Fruit fly (Drosophila melanogaster) whole organism, pupa: ENCODE measurements around the gene CG15533.

Experiments
- CG8301 ChIP-seq: fragments of 200-800 bp; sonication (Bioruptor generic); optimal IDR thresholded peaks from 2 replicates; lab custom pipeline; 2018; ENCODE audit warnings: missing biosample characterization, mild to moderate bottlenecking, missing genetic modification characterization
- D1 ChIP-seq: fragments of 200-800 bp; sonication (Bioruptor generic); optimal IDR thresholded peaks from 2 replicates; lab custom pipeline; 2018; ENCODE audit warnings: missing biosample characterization, mild to moderate bottlenecking, missing genetic modification characterization, moderate library complexity
- Ets98B ChIP-seq: fragments of 200-800 bp; sonication (Bioruptor generic); IDR thresholded peaks from 2 replicates; pipeline ENCODE4 v1.3.6; 2022; ENCODE audit warnings: missing biosample characterization, missing genetic modification characterization

DNA sequence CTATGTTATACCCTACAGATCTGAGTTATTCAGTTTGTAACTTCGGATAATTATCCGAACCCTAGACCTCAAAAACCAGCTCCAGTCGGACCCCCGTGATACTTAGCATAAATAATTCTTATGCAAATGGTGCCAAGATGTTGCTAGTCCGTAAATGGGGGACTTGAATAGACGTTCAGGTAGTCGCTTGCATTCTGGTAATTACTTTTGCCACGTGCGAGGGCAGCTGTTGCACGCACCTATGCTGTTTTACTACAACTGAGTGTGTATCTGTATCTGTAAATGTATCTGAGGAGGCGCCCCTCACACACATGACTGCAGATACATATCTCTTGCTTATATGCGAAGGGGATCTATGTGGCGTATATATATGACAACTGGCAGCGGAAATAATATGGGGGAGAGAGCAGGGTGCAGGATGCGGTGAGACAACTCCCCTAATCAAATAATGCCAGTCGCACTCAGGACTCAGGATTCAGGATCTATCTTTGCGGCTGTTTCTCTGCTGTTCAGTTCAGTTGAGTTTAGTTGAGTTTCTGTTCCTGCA lies 46.1 kb downstream of the CG15533 start:
- TF ChIP-seq CG8301 (tag; lab: Kevin White, UChicago) (no peak), D1 (tag; lab: Kevin White, UChicago) (no peak), Ets98B (GFP tag; lab: Robert Waterston, UW) (no peak)
